Worm (Caenorhabditis elegans): ENCODE results near the gene sdpn-1.
A peak's percentile ranks its signal among the peaks of the same experiment; 100 is the strongest.

The sdpn-1 gene

ce11 chrX:8018441-8018840 lies 20.4 kb upstream of the sdpn-1 start:
- TF ChIP-seq lin-39 (tag; optimal IDR thresholded peaks at IDR 0.05) (no peak), sma-9 (GFP tag; optimal IDR thresholded peaks at IDR 0.05) (peak; percentile 67), sma-9 (tag; optimal IDR thresholded peaks at IDR 0.05) (no peak), R02D3.7 (tag; optimal IDR thresholded peaks at IDR 0.05) (no peak), lsy-2 (tag; optimal IDR thresholded peaks at IDR 0.05) (peak in 1 of 2 experiments; percentile 1), zag-1 (tag; optimal IDR thresholded peaks at IDR 0.05) (no peak), gmeb-1 (tag; optimal IDR thresholded peaks at IDR 0.05) (peak; percentile 2), ama-1 (optimal IDR thresholded peaks at IDR 0.05) (peak; percentile 74), nhr-129 (tag; optimal IDR thresholded peaks at IDR 0.05) (peak; percentile 85), F13H6.1 (tag; optimal IDR thresholded peaks at IDR 0.05) (peak; percentile 24), sma-3 (GFP tag; optimal IDR thresholded peaks at IDR 0.05) (peak; percentile 0), nhr-25 (tag; optimal IDR thresholded peaks at IDR 0.05) (peak; percentile 58)

DNA sequence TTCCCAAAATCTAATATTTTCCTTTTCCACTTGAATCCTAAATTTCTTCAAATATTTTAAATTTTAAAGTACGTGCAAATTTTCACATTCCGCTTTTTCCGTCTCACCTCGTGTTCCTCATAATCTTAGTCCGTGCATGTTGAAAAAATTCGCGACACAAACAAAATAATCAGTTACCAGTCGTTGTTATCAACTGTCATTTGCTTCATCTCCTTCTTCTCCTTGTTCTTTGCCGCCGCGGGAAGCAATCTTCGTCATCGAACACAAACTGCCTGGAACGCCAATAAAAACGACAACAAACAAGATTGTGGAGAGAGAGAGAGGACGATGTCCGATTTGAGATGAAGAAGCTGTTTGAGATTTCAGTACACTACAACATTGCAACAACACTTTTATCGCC lies 19.7 kb upstream of the sdpn-1 start, which contains the start of gene C34D10.5:
Gene C34D10.5, plus strand, starts transcription at position 269 of the 400 bp plus-strand sequence.
- TF ChIP-seq sma-3 (GFP tag; optimal IDR thresholded peaks at IDR 0.05) (peak; percentile 3), crh-2 (tag; optimal IDR thresholded peaks at IDR 0.05) (no peak), ztf-11 (tag; optimal IDR thresholded peaks at IDR 0.05) (no peak)

ce11 chrX:8017305-8017704 lies 19.3 kb upstream of the sdpn-1 start:
- no peak for TF ChIP-seq nhr-21 (tag; optimal IDR thresholded peaks at IDR 0.05)
- TF ChIP-seq sem-4 (tag; optimal IDR thresholded peaks at IDR 0.05): no peak
- peak in 1 of 2 experiments; percentile 25 for TF ChIP-seq mdl-1 (tag; optimal IDR thresholded peaks at IDR 0.05)
- no peak for TF ChIP-seq nhr-23 (tag; optimal IDR thresholded peaks at IDR 0.05)
- TF ChIP-seq C34F6.9 (tag; optimal IDR thresholded peaks at IDR 0.05): peak; percentile 50
- TF ChIP-seq sma-9 (GFP tag; optimal IDR thresholded peaks at IDR 0.05): peak; percentile 40
- TF ChIP-seq sma-9 (tag; optimal IDR thresholded peaks at IDR 0.05): no peak
- TF ChIP-seq R02D3.7 (tag; optimal IDR thresholded peaks at IDR 0.05): no peak
- peak; percentile 4 for TF ChIP-seq lin-13 (GFP tag; optimal IDR thresholded peaks at IDR 0.05)
- peak; percentile 15 for TF ChIP-seq zag-1 (tag; optimal IDR thresholded peaks at IDR 0.05)
- TF ChIP-seq Y55F3AM.14 (GFP tag; optimal IDR thresholded peaks at IDR 0.05): peak; percentile 85
- peak in 1 of 2 experiments; percentile 33 for TF ChIP-seq lsy-2 (tag; optimal IDR thresholded peaks at IDR 0.05)
- TF ChIP-seq F13H6.1 (tag; optimal IDR thresholded peaks at IDR 0.05): peak; percentile 43
- peak; percentile 42 for TF ChIP-seq unc-55 (GFP tag; optimal IDR thresholded peaks at IDR 0.05)
- peak; percentile 38 for TF ChIP-seq nhr-129 (tag; optimal IDR thresholded peaks at IDR 0.05)
- TF ChIP-seq lin-11 (tag; optimal IDR thresholded peaks at IDR 0.05): peak; percentile 60

- TF ChIP-seq nhr-129 (tag; optimal IDR thresholded peaks at IDR 0.05): peak; percentile 43
- TF ChIP-seq C34F6.9 (tag; optimal IDR thresholded peaks at IDR 0.05): peak; percentile 17
- no peak for TF ChIP-seq ceh-16 (tag; optimal IDR thresholded peaks at IDR 0.05)
- no peak for TF ChIP-seq skn-1 (tag; optimal IDR thresholded peaks at IDR 0.05)
- peak; percentile 21 for TF ChIP-seq unc-55 (GFP tag; optimal IDR thresholded peaks at IDR 0.05)
Observed at ce11 chrX:8015889-8016288, 17.9 kb upstream of the sdpn-1 start.

DNA sequence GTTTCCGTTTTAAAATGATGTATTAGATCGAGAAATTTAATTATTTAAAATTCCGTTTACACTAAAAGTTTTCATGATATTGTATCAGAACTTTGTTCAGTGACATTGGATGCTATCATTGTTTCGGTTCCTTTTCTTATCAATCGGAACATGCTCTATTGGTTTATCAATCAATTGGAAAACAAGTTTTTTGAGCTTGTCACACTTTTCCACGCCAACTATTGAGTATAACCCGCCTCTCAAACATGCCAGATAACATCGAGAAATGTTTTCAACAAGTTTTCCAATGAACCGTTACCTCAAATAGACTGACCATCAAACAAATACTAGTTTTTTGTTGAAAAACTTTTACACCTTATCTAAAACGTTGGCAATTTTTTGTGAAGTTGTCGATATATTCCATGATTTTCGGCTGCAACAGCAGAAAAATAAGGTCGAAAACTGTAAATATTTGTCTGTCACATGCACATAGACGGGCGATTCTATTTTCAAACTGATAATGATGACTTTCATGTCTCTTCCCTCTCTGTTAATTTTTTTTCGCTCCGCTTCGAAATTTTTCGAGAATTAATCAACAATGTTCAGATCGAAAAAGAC lies 16.5 kb upstream of the sdpn-1 start, which contains the start of gene unk-1:
Gene unk-1, plus strand, starts transcription at position 577 of the 597 bp plus-strand sequence.
- TF ChIP-seq nhr-6 (tag; optimal IDR thresholded peaks at IDR 0.05): no peak
- peak; percentile 17 for TF ChIP-seq skn-1 (tag; optimal IDR thresholded peaks at IDR 0.05)
- peak; percentile 13 for TF ChIP-seq crh-2 (tag; optimal IDR thresholded peaks at IDR 0.05)
- TF ChIP-seq fos-1 (tag; optimal IDR thresholded peaks at IDR 0.05): peak; percentile 27

DNA sequence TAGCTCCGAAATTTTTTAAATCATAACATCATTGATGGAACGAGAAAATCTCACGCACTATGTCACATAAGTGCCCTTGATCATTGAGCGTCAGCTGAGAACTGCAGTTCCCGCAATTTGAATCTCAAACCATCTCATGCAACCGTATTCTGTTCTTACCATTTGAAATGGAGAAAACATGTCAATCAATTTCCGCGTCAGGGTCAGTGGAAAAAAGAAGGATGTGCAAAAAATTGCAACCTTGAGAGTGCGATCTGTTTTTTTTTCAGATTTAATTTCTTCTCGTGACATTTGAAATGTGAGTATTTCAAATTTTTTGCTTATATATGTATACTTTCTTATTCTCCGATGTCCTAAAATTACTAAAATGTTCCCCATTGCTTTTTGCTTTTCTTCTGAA lies 12.6 kb upstream of the sdpn-1 start:
- TF ChIP-seq nhr-25 (tag; optimal IDR thresholded peaks at IDR 0.05) (peak; percentile 67), nhr-23 (tag; optimal IDR thresholded peaks at IDR 0.05) (no peak)

ce11 chrX:8005967-8006366 lies 7.9 kb upstream of the sdpn-1 start:
- TF ChIP-seq mdl-1 (tag; optimal IDR thresholded peaks at IDR 0.05) (no peak), nhr-77 (tag; optimal IDR thresholded peaks at IDR 0.05) (no peak), C34F6.9 (tag; optimal IDR thresholded peaks at IDR 0.05) (no peak), nhr-237 (tag; optimal IDR thresholded peaks at IDR 0.05) (no peak), ZK546.5 (tag; optimal IDR thresholded peaks at IDR 0.05) (no peak), snpc-4 (tag; optimal IDR thresholded peaks at IDR 0.05) (no peak), sma-9 (GFP tag; optimal IDR thresholded peaks at IDR 0.05) (no peak), sma-9 (tag; optimal IDR thresholded peaks at IDR 0.05) (no peak), blmp-1 (tag; optimal IDR thresholded peaks at IDR 0.05; ENCODE audit: insufficient read depth) (no peak), skn-1 (tag; optimal IDR thresholded peaks at IDR 0.05) (no peak), ztf-1 (GFP tag; conservative IDR thresholded peaks at IDR 0.05) (no peak), crh-2 (tag; optimal IDR thresholded peaks at IDR 0.05) (no peak), R02D3.7 (tag; optimal IDR thresholded peaks at IDR 0.05) (no peak), dmd-4 (tag; optimal IDR thresholded peaks at IDR 0.05) (no peak), lsy-2 (tag; optimal IDR thresholded peaks at IDR 0.05) (no peak), fos-1 (tag; optimal IDR thresholded peaks at IDR 0.05) (no peak), lin-13 (GFP tag; optimal IDR thresholded peaks at IDR 0.05) (no peak), nhr-6 (tag; optimal IDR thresholded peaks at IDR 0.05) (no peak), mbf-1 (tag; optimal IDR thresholded peaks at IDR 0.05) (no peak), ceh-82 (tag; optimal IDR thresholded peaks at IDR 0.05) (no peak), nhr-21 (tag; optimal IDR thresholded peaks at IDR 0.05) (no peak)
